Worm (Caenorhabditis elegans): Measurements from ENCODE around the gene C23G10.11.

The C23G10.11 gene

ce11 chrIII:6215943-6216342 is 567 bp upstream of the C23G10.11 start:
- TF ChIP-seq unc-62 (GFP tag; optimal IDR thresholded peaks at IDR 0.05), result no peak

ce11 chrIII:6213915-6214314 is 1.5 kb downstream of the C23G10.11 start, which contains the start of gene C23G10.10:
TSS of gene C23G10.10 (minus strand) at chrIII:6214015.
- no peak for TF ChIP-seq unc-62 (GFP tag; optimal IDR thresholded peaks at IDR 0.05)

ce11 chrIII:6210215-6210822 is 5.1 kb downstream of the C23G10.11 start:
- TF ChIP-seq unc-62 (GFP tag; optimal IDR thresholded peaks at IDR 0.05), result no peak

ce11 chrIII:6208984-6209383 is 6.4 kb downstream of the C23G10.11 start, which contains the start of gene C23G10.1:
TSS of gene C23G10.1 (plus strand) at chrIII:6209284.
- TF ChIP-seq unc-62 (GFP tag; optimal IDR thresholded peaks at IDR 0.05), result no peak

- no peak for TF ChIP-seq unc-62 (GFP tag; optimal IDR thresholded peaks at IDR 0.05)
Measured at ce11 chrIII:6207881-6208280, 7.5 kb downstream of the C23G10.11 start, which contains the start of gene C23G10.2. TSS of gene C23G10.2 (plus strand) at chrIII:6208064.

- TF ChIP-seq unc-62 (GFP tag; optimal IDR thresholded peaks at IDR 0.05), result no peak
Measured at ce11 chrIII:6207046-6207445, 8.3 kb downstream of the C23G10.11 start.

ce11 chrIII:6206161-6206853 is 9.1 kb downstream of the C23G10.11 start, which contains the start of the genes sna-3 and rps-3:
TSS of gene sna-3 (minus strand) at chrIII:6206211.
TSS of gene rps-3 (plus strand) at chrIII:6206803.
- TF ChIP-seq unc-62 (GFP tag; optimal IDR thresholded peaks at IDR 0.05), result no peak

- no peak for TF ChIP-seq unc-62 (GFP tag; optimal IDR thresholded peaks at IDR 0.05)
Measured at ce11 chrIII:6202440-6202839, 12.9 kb downstream of the C23G10.11 start.

ce11 chrIII:6201325-6201724 is 14.1 kb downstream of the C23G10.11 start:
- TF ChIP-seq unc-62 (GFP tag; optimal IDR thresholded peaks at IDR 0.05), result no peak

ce11 chrIII:6198378-6199234 is 16.8 kb downstream of the C23G10.11 start, which contains the start of the genes C23G10.7 and rpn-2:
TSS of gene C23G10.7 (minus strand) at chrIII:6198414.
TSS of gene rpn-2 (plus strand) at chrIII:6199184.
- TF ChIP-seq unc-62 (GFP tag; optimal IDR thresholded peaks at IDR 0.05), result no peak

ce11 chrIII:6195718-6196117 is 19.7 kb downstream of the C23G10.11 start:
- TF ChIP-seq unc-62 (GFP tag; optimal IDR thresholded peaks at IDR 0.05), result no peak

- no peak for TF ChIP-seq unc-62 (GFP tag; optimal IDR thresholded peaks at IDR 0.05)
Measured at ce11 chrIII:6194480-6194879, 20.9 kb downstream of the C23G10.11 start, which contains the start of gene ugt-66. TSS of gene ugt-66 (minus strand) at chrIII:6194580.

ce11 chrIII:6190810-6191209 is 24.6 kb downstream of the C23G10.11 start, which contains the start of gene C23G10.5:
TSS of gene C23G10.5 (plus strand) at chrIII:6191110.
- TF ChIP-seq unc-62 (GFP tag; optimal IDR thresholded peaks at IDR 0.05), result no peak

- TF ChIP-seq unc-62 (GFP tag; optimal IDR thresholded peaks at IDR 0.05), result no peak
Measured at ce11 chrIII:6183118-6183517, 32.3 kb downstream of the C23G10.11 start, which contains the start of gene nas-28. TSS of gene nas-28 (minus strand) at chrIII:6183218.

ce11 chrIII:6180294-6180693 is 35.1 kb downstream of the C23G10.11 start:
- no peak for TF ChIP-seq unc-62 (GFP tag; optimal IDR thresholded peaks at IDR 0.05)

ce11 chrIII:6179062-6179461 is 36.3 kb downstream of the C23G10.11 start:
- no peak for TF ChIP-seq unc-62 (GFP tag; optimal IDR thresholded peaks at IDR 0.05)
